Worm (Caenorhabditis elegans): ENCODE data around the gene Y69A2AR.51.

- TF ChIP-seq set-16 (GFP tag; IDR thresholded peaks at IDR 0.05) = peak; percentile 74
- TF ChIP-seq zip-11 (GFP tag; IDR thresholded peaks at IDR 0.05) = no peak
- no peak for TF ChIP-seq ceh-62 (tag; optimal IDR thresholded peaks at IDR 0.05)
Measured at ce11 chrIV:2603556-2604021, 31.4 kb downstream of the Y69A2AR.51 start.
